Worm (Caenorhabditis elegans): ENCODE data around the gene Y59A8B.12.

Gene Y59A8B.12

ce11 chrV:18086174-18086661 lies at the start of gene Y59A8B.12:
Gene Y59A8B.12 (minus strand): TSS chrV:18086224.
- TF ChIP-seq ceh-45 (GFP tag; IDR thresholded peaks at IDR 0.05) (no peak), K09A11.1 (tag; optimal IDR thresholded peaks at IDR 0.05; ENCODE audit: insufficient read depth) (no peak), pha-4 (tag; optimal IDR thresholded peaks at IDR 0.05) (no peak), Y22D7AL.16 (tag; optimal IDR thresholded peaks at IDR 0.05) (no peak)

ce11 chrV:18134378-18134777 lies 48.4 kb upstream of the Y59A8B.12 start, which contains the start of gene Y37H2A.7:
Gene Y37H2A.7 (minus strand): TSS chrV:18134478.
- TF ChIP-seq syd-9 (tag; optimal IDR thresholded peaks at IDR 0.05) = no peak
- TF ChIP-seq ceh-34 (tag; optimal IDR thresholded peaks at IDR 0.05) = no peak
- TF ChIP-seq mec-3 (tag; optimal IDR thresholded peaks at IDR 0.05; ENCODE audit: borderline replicate concordance) = no peak
- no peak for TF ChIP-seq F13H6.1 (tag; optimal IDR thresholded peaks at IDR 0.05)
- no peak for TF ChIP-seq ttx-3 (tag; optimal IDR thresholded peaks at IDR 0.05)
- no peak for TF ChIP-seq ceh-48 (tag; optimal IDR thresholded peaks at IDR 0.05)
- no peak for TF ChIP-seq K02D7.2 (tag; optimal IDR thresholded peaks at IDR 0.05)
- TF ChIP-seq zip-5 (tag; optimal IDR thresholded peaks at IDR 0.05) = no peak
- TF ChIP-seq T23F11.4 (GFP tag; optimal IDR thresholded peaks at IDR 0.05) = no peak
- TF ChIP-seq odd-2 (tag; optimal IDR thresholded peaks at IDR 0.05) = no peak
- no peak for TF ChIP-seq ceh-18 (tag; optimal IDR thresholded peaks at IDR 0.05)
- TF ChIP-seq ama-1 (optimal IDR thresholded peaks at IDR 0.05) = no peak
- no peak for TF ChIP-seq nfya-1 (tag; optimal IDR thresholded peaks at IDR 0.05)
- TF ChIP-seq lin-11 (tag; optimal IDR thresholded peaks at IDR 0.05) = no peak
- no peak for TF ChIP-seq fax-1 (tag; optimal IDR thresholded peaks at IDR 0.05)
- TF ChIP-seq unc-86 (tag; optimal IDR thresholded peaks at IDR 0.05) = no peak

ce11 chrV:18133177-18133576 lies 47.2 kb upstream of the Y59A8B.12 start, which contains the start of gene Y37H2A.18:
Gene Y37H2A.18 (minus strand): TSS chrV:18133277.
- no peak for TF ChIP-seq ceh-45 (GFP tag; IDR thresholded peaks at IDR 0.05)
- TF ChIP-seq tbx-2 (tag; optimal IDR thresholded peaks at IDR 0.05) = no peak
- TF ChIP-seq C38D4.7 (GFP tag; optimal IDR thresholded peaks at IDR 0.05) = no peak
- TF ChIP-seq fax-1 (tag; optimal IDR thresholded peaks at IDR 0.05) = no peak
- no peak for TF ChIP-seq tbx-7 (tag; optimal IDR thresholded peaks at IDR 0.05)
- no peak for TF ChIP-seq hlh-13 (GFP tag; optimal IDR thresholded peaks at IDR 0.05)
- TF ChIP-seq gmeb-2 (tag; optimal IDR thresholded peaks at IDR 0.05) = no peak
- no peak for TF ChIP-seq mec-3 (tag; optimal IDR thresholded peaks at IDR 0.05; ENCODE audit: borderline replicate concordance)
- TF ChIP-seq ceh-2 (tag; optimal IDR thresholded peaks at IDR 0.05) = no peak
- no peak for TF ChIP-seq nhr-11 (tag; optimal IDR thresholded peaks at IDR 0.05)
- no peak for TF ChIP-seq elt-2 (tag; optimal IDR thresholded peaks at IDR 0.05)
- TF ChIP-seq pha-2 (tag; optimal IDR thresholded peaks at IDR 0.05) = no peak
- no peak for TF ChIP-seq pax-1 (tag; optimal IDR thresholded peaks at IDR 0.05)
- TF ChIP-seq rnt-1 (tag; optimal IDR thresholded peaks at IDR 0.05) = no peak
- TF ChIP-seq ceh-19 (GFP tag; optimal IDR thresholded peaks at IDR 0.05) = no peak
- TF ChIP-seq T23F11.4 (GFP tag; optimal IDR thresholded peaks at IDR 0.05) = no peak
- no peak for TF ChIP-seq C08G9.2 (tag; optimal IDR thresholded peaks at IDR 0.05)
- TF ChIP-seq unc-86 (tag; optimal IDR thresholded peaks at IDR 0.05) = no peak

ce11 chrV:18131049-18131448 lies 45.0 kb upstream of the Y59A8B.12 start, which contains the start of gene Y37H2A.12:
Gene Y37H2A.12 (minus strand): TSS chrV:18131129.
- TF ChIP-seq ets-4 (tag; optimal IDR thresholded peaks at IDR 0.05) (no peak), hlh-8 (tag; optimal IDR thresholded peaks at IDR 0.05) (no peak), elt-4 (tag; optimal IDR thresholded peaks at IDR 0.05) (no peak), rnt-1 (tag; optimal IDR thresholded peaks at IDR 0.05) (no peak), ceh-24 (tag; optimal IDR thresholded peaks at IDR 0.05) (no peak), T23F11.4 (GFP tag; optimal IDR thresholded peaks at IDR 0.05) (no peak), unc-3 (GFP tag; conservative IDR thresholded peaks at IDR 0.05) (no peak), unc-3 (tag; optimal IDR thresholded peaks at IDR 0.05) (no peak), K02D7.2 (tag; optimal IDR thresholded peaks at IDR 0.05) (no peak), elt-2 (tag; optimal IDR thresholded peaks at IDR 0.05) (no peak), C38D4.7 (GFP tag; optimal IDR thresholded peaks at IDR 0.05) (no peak), pha-2 (tag; optimal IDR thresholded peaks at IDR 0.05) (no peak), pag-3 (tag; optimal IDR thresholded peaks at IDR 0.05; ENCODE audit: borderline replicate concordance) (no peak), lim-6 (tag; optimal IDR thresholded peaks at IDR 0.05) (no peak), unc-42 (tag; optimal IDR thresholded peaks at IDR 0.05) (no peak), pat-9 (tag; optimal IDR thresholded peaks at IDR 0.05) (no peak), ztf-16 (tag; optimal IDR thresholded peaks at IDR 0.05) (no peak)
